Fruit fly (Drosophila melanogaster) whole organism, embryonic: Measurements from ENCODE around the gene CG42751.

Experiments used
- CG4360 ChIP-seq: fragments of 200-800 bp; sonication (Bioruptor generic); IDR thresholded peaks from 2 replicates; pipeline ENCODE4 v1.3.6; 2022; ENCODE audit warnings: missing biosample characterization, missing genetic modification characterization
- CG43689 ChIP-seq: fragments of 200-800 bp; sonication (Bioruptor generic); IDR thresholded peaks from 2 replicates; pipeline ENCODE4 v1.3.6; 2022; ENCODE audit warnings: missing biosample characterization, missing genetic modification characterization
- CG4820 ChIP-seq: fragments of 200-800 bp; sonication (Bioruptor generic); optimal IDR thresholded peaks from 3 replicates; lab custom pipeline; 2016; ENCODE audit warnings: missing biosample characterization, missing genetic modification characterization
- CG7786 ChIP-seq: fragments of 200-800 bp; sonication (Bioruptor generic); optimal IDR thresholded peaks from 2 replicates; lab custom pipeline; 2016; ENCODE audit warnings: missing biosample characterization, missing genetic modification characterization
- CG7987 ChIP-seq: fragments of 200-800 bp; sonication (Bioruptor generic); optimal IDR thresholded peaks from 2 replicates; lab custom pipeline; 2018; ENCODE audit warnings: missing biosample characterization, mild to moderate bottlenecking, missing genetic modification characterization, moderate library complexity
- Dll ChIP-seq: fragments of 200-800 bp; sonication (Bioruptor generic); IDR thresholded peaks from 4 replicates; pipeline ENCODE4 v1.3.6; 2022; ENCODE audit warnings: missing biosample characterization, missing genetic modification characterization; ENCODE audit not compliant: partially characterized antibody
- Elba2 ChIP-seq: fragments of 200-800 bp; sonication (Bioruptor generic); optimal IDR thresholded peaks from 3 replicates; lab custom pipeline; 2016; ENCODE audit warnings: missing biosample characterization, missing genetic modification characterization
- GATAe ChIP-seq: fragments of 200-800 bp; sonication (Bioruptor generic); conservative IDR thresholded peaks from 2 replicates; pipeline ENCODE4 v1.3.6; 2022; ENCODE audit warnings: missing biosample characterization, missing genetic modification characterization
- Sin3A ChIP-seq: fragments of >200 bp; optimal IDR thresholded peaks from 2 replicates; lab custom pipeline; 2018
- eve ChIP-seq, 2 experiments: fragments of >200 bp; optimal IDR thresholded peaks; 2 replicates each; lab custom pipeline; 2017; ENCODE audit warnings: missing biosample characterization in 2 of 2, missing genetic modification characterization in 2 of 2
- eyg ChIP-seq: fragments of 200-800 bp; sonication (Bioruptor generic); optimal IDR thresholded peaks from 3 replicates; lab custom pipeline; 2016; ENCODE audit warnings: missing biosample characterization, missing genetic modification characterization
- kay ChIP-seq: fragments of 200-800 bp; sonication (Bioruptor generic); optimal IDR thresholded peaks from 2 replicates; lab custom pipeline; 2016; ENCODE audit warnings: missing biosample characterization, missing genetic modification characterization
- oc ChIP-seq: fragments of 200-800 bp; sonication (Bioruptor generic); optimal IDR thresholded peaks from 2 replicates; lab custom pipeline; 2018; ENCODE audit warnings: missing biosample characterization, mild to moderate bottlenecking, missing genetic modification characterization, moderate library complexity
- tx ChIP-seq: fragments of 200-800 bp; sonication (Bioruptor generic); optimal IDR thresholded peaks from 2 replicates; lab custom pipeline; 2016; ENCODE audit warnings: missing biosample characterization, missing genetic modification characterization

dm6 chr2L:11806022-11806700, 47.1 kb upstream of the CG42751 start:
- TF ChIP-seq oc (tag; lab: Kevin White, UChicago) = no peak
- TF ChIP-seq CG7786 (GFP tag; lab: Kevin White, UChicago) = no peak
- no peak for TF ChIP-seq tx (GFP tag; lab: Kevin White, UChicago)
- TF ChIP-seq GATAe (GFP tag; lab: Robert Waterston, UW) = no peak
- TF ChIP-seq Dll = no peak
- no peak for TF ChIP-seq CG43689 (GFP tag; lab: Robert Waterston, UW)
- TF ChIP-seq CG7987 (GFP tag; lab: Kevin White, UChicago) = no peak
- no peak for TF ChIP-seq Sin3A (lab: Kevin White, UChicago)
- no peak for TF ChIP-seq CG4360
- TF ChIP-seq Elba2 (GFP tag; lab: Kevin White, UChicago) = no peak
- TF ChIP-seq CG4820 = no peak
- TF ChIP-seq eve (GFP tag; optimal IDR thresholded peaks at IDR 0.05; lab: Kevin White, UChicago) = no peak
- TF ChIP-seq eyg = no peak
- no peak for TF ChIP-seq kay (GFP tag; lab: Kevin White, UChicago)
